Worm (Caenorhabditis elegans): ENCODE measurements around the gene mbf-1.

mbf-1 gene

ce11 chrIV:11487889-11488556 is 7.9 kb upstream of the mbf-1 start:
- TF ChIP-seq elt-3 (tag; optimal IDR thresholded peaks at IDR 0.05): peak in 1 of 6 experiments; percentile 50
- TF ChIP-seq lin-14 (GFP tag; optimal IDR thresholded peaks at IDR 0.05): peak; percentile 29
- peak; percentile 44; the same call in 1 of the 2 replicates for TF ChIP-seq grh-1 (GFP tag; IDR thresholded peaks at IDR 0.05)
- TF ChIP-seq jun-1 (tag; optimal IDR thresholded peaks at IDR 0.05): no peak
- peak in 1 of 2 experiments; percentile 48 for TF ChIP-seq lin-35 (GFP tag; optimal IDR thresholded peaks at IDR 0.05)
- TF ChIP-seq nhr-20 (tag; optimal IDR thresholded peaks at IDR 0.05): peak; percentile 41
- peak; percentile 74 for TF ChIP-seq nhr-85 (tag)
- peak; percentile 65 for TF ChIP-seq elt-2 (tag; optimal IDR thresholded peaks at IDR 0.05)
- no peak for TF ChIP-seq sox-4 (tag; optimal IDR thresholded peaks at IDR 0.05)
- TF ChIP-seq snu-23 (GFP tag; optimal IDR thresholded peaks at IDR 0.05): peak; percentile 30
- TF ChIP-seq nhr-71 (tag; optimal IDR thresholded peaks at IDR 0.05): peak; percentile 42
- TF ChIP-seq lir-3 (tag; optimal IDR thresholded peaks at IDR 0.05; ENCODE audit: poor library complexity): no peak

DNA sequence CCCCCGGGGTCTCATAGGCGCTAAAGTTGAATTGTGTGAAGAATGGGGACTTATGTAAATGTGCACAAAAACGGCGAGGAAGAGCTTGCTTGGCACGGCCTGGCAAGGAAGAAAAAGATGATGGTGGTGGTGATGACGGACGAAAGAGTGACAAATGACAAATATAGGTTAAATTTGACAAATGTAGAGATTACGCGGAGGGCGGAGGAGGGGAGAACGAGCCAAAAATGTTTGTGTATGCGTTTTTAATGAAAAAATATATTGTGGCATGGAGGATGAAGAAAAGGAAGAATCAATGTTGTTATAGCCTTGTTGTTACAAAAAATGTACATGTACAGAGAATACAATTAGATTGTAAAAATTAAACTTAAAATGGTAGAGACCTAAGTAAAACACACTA is 6.7 kb upstream of the mbf-1 start:
- TF ChIP-seq lin-14 (GFP tag; optimal IDR thresholded peaks at IDR 0.05): no peak
- TF ChIP-seq unc-86 (tag; optimal IDR thresholded peaks at IDR 0.05): no peak
- TF ChIP-seq ceh-63 (GFP tag; optimal IDR thresholded peaks at IDR 0.05): no peak
- no peak for TF ChIP-seq zip-4 (GFP tag; optimal IDR thresholded peaks at IDR 0.05)
- TF ChIP-seq mdl-1 (tag; optimal IDR thresholded peaks at IDR 0.05): no peak
- TF ChIP-seq lin-39 (tag; optimal IDR thresholded peaks at IDR 0.05): no peak
- no peak for TF ChIP-seq rnt-1 (tag; optimal IDR thresholded peaks at IDR 0.05)

ce11 chrIV:11479095-11479494 is 1.1 kb downstream of the mbf-1 start, which contains the start of gene catp-8:
catp-8 (minus strand) TSS chrIV:11479251.
- TF ChIP-seq blmp-1 (tag; optimal IDR thresholded peaks at IDR 0.05) (no peak), lin-15B (tag; optimal IDR thresholded peaks at IDR 0.05) (no peak), vab-15 (tag; optimal IDR thresholded peaks at IDR 0.05) (no peak), sup-37 (GFP tag; optimal IDR thresholded peaks at IDR 0.05) (no peak), nhr-71 (tag; optimal IDR thresholded peaks at IDR 0.05) (peak; percentile 42), xbp-1 (tag; optimal IDR thresholded peaks at IDR 0.05) (no peak), skn-1 (tag; optimal IDR thresholded peaks at IDR 0.05) (no peak), mdl-1 (tag; optimal IDR thresholded peaks at IDR 0.05) (no peak), ztf-4 (tag; optimal IDR thresholded peaks at IDR 0.05) (peak; percentile 6), lsy-2 (tag; optimal IDR thresholded peaks at IDR 0.05) (peak in 1 of 2 experiments; percentile 15), Y116A8C.19 (tag; optimal IDR thresholded peaks at IDR 0.05; ENCODE audit: borderline replicate concordance) (no peak), ztf-11 (tag; optimal IDR thresholded peaks at IDR 0.05) (no peak), hlh-4 (tag; optimal IDR thresholded peaks at IDR 0.05) (no peak), mep-1 (tag; optimal IDR thresholded peaks at IDR 0.05) (peak; percentile 42), snu-23 (GFP tag; optimal IDR thresholded peaks at IDR 0.05) (no peak), C04F5.9 (tag; optimal IDR thresholded peaks at IDR 0.05) (no peak), C16A3.4 (tag; optimal IDR thresholded peaks at IDR 0.05) (no peak), pag-3 (tag; optimal IDR thresholded peaks at IDR 0.05; ENCODE audit: borderline replicate concordance, insufficient read depth) (no peak), nhr-11 (tag; optimal IDR thresholded peaks at IDR 0.05) (no peak), zag-1 (tag; optimal IDR thresholded peaks at IDR 0.05) (no peak), fos-1 (tag; optimal IDR thresholded peaks at IDR 0.05) (no peak), lin-13 (GFP tag; optimal IDR thresholded peaks at IDR 0.05) (no peak), unc-62 (GFP tag; optimal IDR thresholded peaks at IDR 0.05) (no peak), hpl-2 (GFP tag; optimal IDR thresholded peaks at IDR 0.05) (no peak), nhr-90 (tag; optimal IDR thresholded peaks at IDR 0.05; ENCODE audit: poor library complexity) (no peak), C34B4.2 (tag; optimal IDR thresholded peaks at IDR 0.05) (no peak), nhr-85 (tag) (peak; percentile 66), nhr-20 (tag; optimal IDR thresholded peaks at IDR 0.05) (no peak), nhr-12 (tag; optimal IDR thresholded peaks at IDR 0.05) (no peak), unc-98 (GFP tag; IDR thresholded peaks at IDR 0.05) (no peak), elt-3 (tag; optimal IDR thresholded peaks at IDR 0.05) (no peak), sox-4 (tag; optimal IDR thresholded peaks at IDR 0.05) (no peak), jun-1 (tag; optimal IDR thresholded peaks at IDR 0.05) (no peak), unc-30 (tag; optimal IDR thresholded peaks at IDR 0.05) (no peak), mab-9 (GFP tag; IDR thresholded peaks at IDR 0.05) (no peak), pax-3 (tag; optimal IDR thresholded peaks at IDR 0.05) (no peak), ces-1 (GFP tag; optimal IDR thresholded peaks at IDR 0.05) (no peak)

Measured in whole organism, L1 larva.